Worm (Caenorhabditis elegans) whole organism, mixed stage, embryonic: Measurements from ENCODE around the gene lsy-2.

Experiments
- ceh-39 ChIP-seq: fragments of 150-350 bp; optimal IDR thresholded peaks from 2 replicates; lab custom pipeline; 2014; ENCODE audit warnings: missing biosample characterization, missing genetic modification characterization
- lin-13 ChIP-seq: fragments of 150-350 bp; optimal IDR thresholded peaks from 2 replicates; lab custom pipeline; 2014; ENCODE audit warnings: missing biosample characterization, missing genetic modification characterization

DNA sequence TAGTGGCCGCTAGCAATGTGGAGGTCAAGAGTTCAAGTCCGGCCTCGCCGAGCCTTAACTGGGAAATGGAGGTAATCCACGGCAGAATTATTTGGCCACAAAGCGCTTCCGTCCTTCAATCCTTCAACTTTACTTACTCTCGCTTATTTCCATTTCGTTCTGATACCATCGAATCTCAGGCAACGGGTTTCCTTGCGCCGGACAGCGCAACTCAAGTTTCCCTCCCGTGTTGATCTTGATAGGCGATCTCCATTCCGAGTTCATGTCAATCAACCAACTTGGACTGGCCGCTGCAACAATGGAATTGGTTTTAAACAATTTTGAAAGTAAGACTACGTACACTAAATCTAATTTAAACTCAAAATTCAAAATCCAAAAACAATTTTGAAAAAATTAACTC, 48.6 kb upstream of the lsy-2 start:
- TF ChIP-seq lin-13, result no peak
- TF ChIP-seq ceh-39, result no peak
